Fruit fly (Drosophila melanogaster) whole organism, embryonic: ENCODE results near the gene CG17376.

Experiments used
- Ada2b ChIP-seq: fragments of 200-800 bp; sonication (Bioruptor generic); IDR thresholded peaks from 2 replicates; pipeline ENCODE4 v1.3.6; 2022; ENCODE audit warnings: missing biosample characterization, missing genetic modification characterization
- Antp ChIP-seq: fragments of 200-800 bp; sonication (Bioruptor generic); optimal IDR thresholded peaks from 3 replicates; lab custom pipeline; 2016; ENCODE audit warnings: missing biosample characterization, missing genetic modification characterization
- Atf-2 ChIP-seq: fragments of 200-800 bp; sonication (Bioruptor generic); optimal IDR thresholded peaks from 2 replicates; lab custom pipeline; 2016; ENCODE audit warnings: missing biosample characterization, missing genetic modification characterization
- CG10979 ChIP-seq: fragments of 200-800 bp; sonication (Bioruptor generic); optimal IDR thresholded peaks from 2 replicates; lab custom pipeline; 2018; ENCODE audit warnings: missing biosample characterization, mild to moderate bottlenecking, missing genetic modification characterization, moderate library complexity
- CG11560 ChIP-seq: fragments of 200-800 bp; sonication (Bioruptor generic); IDR thresholded peaks from 3 replicates; pipeline ENCODE4 v1.3.6; 2022; ENCODE audit warnings: missing biosample characterization, missing genetic modification characterization
- CG14014 ChIP-seq: fragments of 200-800 bp; sonication (Bioruptor generic); IDR thresholded peaks from 2 replicates; pipeline ENCODE4 v1.3.6; 2022; ENCODE audit warnings: missing biosample characterization, missing genetic modification characterization
- CG14667 ChIP-seq: fragments of 200-800 bp; sonication (Bioruptor generic); IDR thresholded peaks from 2 replicates; pipeline ENCODE4 v1.3.6; 2022; ENCODE audit warnings: missing biosample characterization, missing genetic modification characterization
- CG15601 ChIP-seq: fragments of 200-800 bp; sonication (Bioruptor generic); optimal IDR thresholded peaks from 3 replicates; lab custom pipeline; 2019; ENCODE audit warnings: missing biosample characterization, mild to moderate bottlenecking, missing genetic modification characterization, moderate library complexity
- CG16813 ChIP-seq: fragments of 200-800 bp; sonication (Bioruptor generic); IDR thresholded peaks from 3 replicates; pipeline ENCODE4 v1.3.6; 2022; ENCODE audit warnings: missing biosample characterization, missing genetic modification characterization; ENCODE audit not compliant: partially characterized antibody
- CG17359 ChIP-seq: fragments of 200-800 bp; sonication (Bioruptor generic); optimal IDR thresholded peaks from 3 replicates; lab custom pipeline; 2018; ENCODE audit warnings: missing biosample characterization, mild to moderate bottlenecking, missing genetic modification characterization, moderate library complexity
- CG17829 ChIP-seq: fragments of 200-800 bp; optimal IDR thresholded peaks from 2 replicates; lab custom pipeline; 2019; ENCODE audit warnings: missing biosample characterization, mild to moderate bottlenecking, missing genetic modification characterization, moderate library complexity
- CG18011 ChIP-seq: fragments of 200-800 bp; sonication (Bioruptor generic); optimal IDR thresholded peaks from 2 replicates; lab custom pipeline; 2017; ENCODE audit warnings: missing biosample characterization, missing genetic modification characterization, mild to moderate bottlenecking, moderate library complexity, missing genotype
- CG30431 ChIP-seq: fragments of 200-800 bp; sonication (Bioruptor generic); optimal IDR thresholded peaks from 2 replicates; lab custom pipeline; 2017; ENCODE audit warnings: missing biosample characterization, missing genetic modification characterization
- CG31441 ChIP-seq: fragments of 200-800 bp; sonication (Bioruptor generic); IDR thresholded peaks from 2 replicates; pipeline ENCODE4 v1.3.6; 2022; ENCODE audit warnings: missing biosample characterization, missing genetic modification characterization
- CG43689 ChIP-seq: fragments of 200-800 bp; sonication (Bioruptor generic); IDR thresholded peaks from 2 replicates; pipeline ENCODE4 v1.3.6; 2022; ENCODE audit warnings: missing biosample characterization, missing genetic modification characterization
- CG4424 ChIP-seq: fragments of 200-800 bp; sonication (Bioruptor generic); optimal IDR thresholded peaks from 3 replicates; lab custom pipeline; 2016; ENCODE audit warnings: missing biosample characterization, missing genetic modification characterization
- CG5245 ChIP-seq: fragments of 200-800 bp; sonication (Bioruptor generic); optimal IDR thresholded peaks from 3 replicates; lab custom pipeline; 2016; ENCODE audit warnings: missing biosample characterization, missing genetic modification characterization
- CG5953 ChIP-seq: fragments of 200-800 bp; sonication (Bioruptor generic); IDR thresholded peaks from 2 replicates; pipeline ENCODE4 v1.3.6; 2022; ENCODE audit warnings: missing biosample characterization, missing genetic modification characterization
- CG9876 ChIP-seq: fragments of 200-800 bp; sonication (Bioruptor generic); optimal IDR thresholded peaks from 2 replicates; lab custom pipeline; 2016; ENCODE audit warnings: missing biosample characterization, missing genetic modification characterization
- D ChIP-seq, 2 experiments: fragments of 200-800 bp in 1 of 2; fragments of >200 bp in 1 of 2; sonication (Bioruptor generic) in 1 of 2; optimal IDR thresholded peaks; 2 replicates in 1 of 2; 3 replicates in 1 of 2; lab custom pipeline; 2017; ENCODE audit warnings: mild to moderate bottlenecking in 1 of 2, missing biosample characterization in 1 of 2, missing genetic modification characterization in 1 of 2, missing genetic modification reagents in 1 of 2
- Deaf1 ChIP-seq: fragments of 200-800 bp; optimal IDR thresholded peaks from 3 replicates; lab custom pipeline; 2019; ENCODE audit warnings: missing biosample characterization, mild to moderate bottlenecking, missing genetic modification characterization, moderate library complexity
- Fer2 ChIP-seq: fragments of 200-800 bp; sonication (Bioruptor generic); optimal IDR thresholded peaks from 2 replicates; lab custom pipeline; 2018; ENCODE audit warnings: missing biosample characterization, mild to moderate bottlenecking, missing genetic modification characterization, moderate library complexity
- Med ChIP-seq: fragments of 200-800 bp; sonication (Bioruptor generic); peaks from one replicate; lab custom pipeline; 2016; ENCODE audit warnings: missing biosample characterization, missing genetic modification characterization, mild to moderate bottlenecking, inconsistent platforms, moderate library complexity
- Meics ChIP-seq: fragments of 200-800 bp; sonication (Bioruptor generic); optimal IDR thresholded peaks from 2 replicates; lab custom pipeline; 2017; ENCODE audit warnings: missing biosample characterization, mild to moderate bottlenecking, missing genetic modification characterization
- Myb ChIP-seq: fragments of 200-800 bp; sonication (Bioruptor generic); optimal IDR thresholded peaks from 2 replicates; lab custom pipeline; 2016; ENCODE audit warnings: missing biosample characterization, missing genetic modification characterization
- Nf-YA ChIP-seq: fragments of 200-800 bp; sonication (Bioruptor generic); IDR thresholded peaks from 2 replicates; pipeline ENCODE4 v1.3.6; 2022; ENCODE audit warnings: missing biosample characterization, missing genetic modification characterization
- Nf-YB ChIP-seq: fragments of 200-800 bp; sonication (Bioruptor generic); optimal IDR thresholded peaks from 3 replicates; lab custom pipeline; 2019; ENCODE audit warnings: missing biosample characterization, mild to moderate bottlenecking, missing genetic modification characterization, moderate library complexity
- Opbp ChIP-seq: fragments of 200-800 bp; sonication (Bioruptor generic); IDR thresholded peaks from 3 replicates; pipeline ENCODE4 v1.3.6; 2022; ENCODE audit warnings: missing biosample characterization, missing genetic modification characterization; ENCODE audit not compliant: partially characterized antibody
- Scr ChIP-seq: fragments of 200-800 bp; sonication (Bioruptor generic); IDR thresholded peaks from 2 replicates; pipeline ENCODE4 v1.3.6; 2022; ENCODE audit warnings: missing biosample characterization, missing genetic modification characterization; ENCODE audit not compliant: partially characterized antibody
- Trl ChIP-seq, 3 experiments: fragments of >200 bp in 2 of 3; fragments of 200-800 bp in 1 of 3; sonication (Bioruptor generic) in 1 of 3; optimal IDR thresholded peaks; 2 replicates in 1 of 3; 3 replicates in 2 of 3; lab custom pipeline; 2016 to 2017; ENCODE audit warnings: missing biosample characterization in 1 of 3, missing genetic modification characterization in 1 of 3
- amos ChIP-seq: fragments of 200-800 bp; sonication (Bioruptor generic); IDR thresholded peaks from 2 replicates; pipeline ENCODE4 v1.3.6; 2022; ENCODE audit warnings: missing biosample characterization, missing genetic modification characterization; ENCODE audit not compliant: partially characterized antibody
- bsh ChIP-seq, 2 experiments: fragments of 200-800 bp; sonication (Bioruptor generic); optimal IDR thresholded peaks; 2 replicates each; lab custom pipeline; 2017 to 2018; ENCODE audit warnings: mild to moderate bottlenecking in 2 of 2, missing biosample characterization in 2 of 2, missing genetic modification characterization in 2 of 2, moderate library complexity in 1 of 2
- cato ChIP-seq: fragments of 200-800 bp; sonication (Bioruptor generic); optimal IDR thresholded peaks from 2 replicates; lab custom pipeline; 2016; ENCODE audit warnings: missing biosample characterization, missing genetic modification characterization, borderline replicate concordance
- chn ChIP-seq: fragments of 200-800 bp; sonication (Bioruptor generic); optimal IDR thresholded peaks from 2 replicates; lab custom pipeline; 2016; ENCODE audit warnings: missing biosample characterization, missing genetic modification characterization
- croc ChIP-seq: fragments of 200-800 bp; sonication (Bioruptor generic); conservative IDR thresholded peaks from 3 replicates; pipeline ENCODE4 v1.3.6; 2022; ENCODE audit warnings: missing biosample characterization, missing genetic modification characterization
- da ChIP-seq: fragments of 200-800 bp; sonication (Bioruptor generic); optimal IDR thresholded peaks from 2 replicates; lab custom pipeline; 2016; ENCODE audit warnings: missing biosample characterization, missing genetic modification characterization
- dimm ChIP-seq: fragments of 200-800 bp; sonication (Bioruptor generic); IDR thresholded peaks from 2 replicates; pipeline ENCODE4 v1.3.6; 2022; ENCODE audit warnings: missing biosample characterization, missing genetic modification characterization
- dmrt99B ChIP-seq: fragments of 200-800 bp; sonication (Bioruptor generic); optimal IDR thresholded peaks from 2 replicates; lab custom pipeline; 2018; ENCODE audit warnings: missing biosample characterization, mild to moderate bottlenecking, missing genetic modification characterization, moderate library complexity
- en ChIP-seq: fragments of 200-800 bp; sonication (Bioruptor generic); optimal IDR thresholded peaks from 2 replicates; lab custom pipeline; 2016; ENCODE audit warnings: missing biosample characterization, missing genetic modification characterization
- gfzf ChIP-seq: fragments of 200-800 bp; sonication (Bioruptor generic); optimal IDR thresholded peaks from 2 replicates; lab custom pipeline; 2016; ENCODE audit warnings: missing biosample characterization, mild to moderate bottlenecking, missing genetic modification characterization, moderate library complexity
- lov ChIP-seq, 2 experiments: fragments of 200-800 bp in 1 of 2; fragments of >200 bp in 1 of 2; sonication (Bioruptor generic) in 1 of 2; IDR thresholded peaks in 1 of 2; optimal IDR thresholded peaks in 1 of 2; 2 replicates in 1 of 2; 3 replicates in 1 of 2; pipeline versions ENCODE4 v1.3.6 to Lab custom; 2017 to 2022; ENCODE audit warnings: missing biosample characterization in 1 of 2, missing genetic modification characterization in 1 of 2
- mam ChIP-seq: fragments of 200-800 bp; sonication (Bioruptor generic); optimal IDR thresholded peaks from 3 replicates; lab custom pipeline; 2016; ENCODE audit warnings: missing biosample characterization, missing genetic modification characterization
- p53 ChIP-seq: fragments of 200-800 bp; sonication (Bioruptor generic); optimal IDR thresholded peaks from 2 replicates; lab custom pipeline; 2016; ENCODE audit warnings: missing biosample characterization, missing genetic modification characterization
- psq ChIP-seq: fragments of 200-800 bp; sonication (Bioruptor generic); optimal IDR thresholded peaks from 2 replicates; lab custom pipeline; 2017; ENCODE audit warnings: missing biosample characterization, missing genetic modification characterization
- ranshi ChIP-seq: fragments of 200-800 bp; sonication (Bioruptor generic); IDR thresholded peaks from 2 replicates; pipeline ENCODE4 v1.3.6; 2022; ENCODE audit warnings: missing biosample characterization, missing genetic modification characterization
- sens-2 ChIP-seq: fragments of 200-800 bp; sonication (Bioruptor generic); IDR thresholded peaks from 2 replicates; pipeline ENCODE4 v1.3.6; 2022; ENCODE audit warnings: missing biosample characterization, missing genetic modification characterization
- slou ChIP-seq: fragments of 200-800 bp; sonication (Bioruptor generic); optimal IDR thresholded peaks from 3 replicates; lab custom pipeline; 2016; ENCODE audit warnings: missing biosample characterization, missing genetic modification characterization
- tin ChIP-seq: fragments of 200-800 bp; sonication (Bioruptor generic); optimal IDR thresholded peaks from 3 replicates; lab custom pipeline; 2016; ENCODE audit warnings: missing biosample characterization, missing genetic modification characterization
- wek ChIP-seq: fragments of 200-800 bp; sonication (Bioruptor generic); optimal IDR thresholded peaks from 3 replicates; lab custom pipeline; 2018; ENCODE audit warnings: missing biosample characterization, mild to moderate bottlenecking, missing genetic modification characterization, moderate library complexity

The CG17376 gene

dm6 chr2L:6787973-6788368, 12.7 kb downstream of the CG17376 start (continued):
- peak; percentile 35 for TF ChIP-seq Meics
- no peak for TF ChIP-seq Nf-YA (GFP tag; lab: Robert Waterston, UW)
- peak; percentile 19 for TF ChIP-seq Nf-YB
- TF ChIP-seq CG5245 (GFP tag; lab: Kevin White, UChicago), result no peak
- no peak for TF ChIP-seq Fer2 (tag; lab: Kevin White, UChicago)
- TF ChIP-seq slou (GFP tag; lab: Kevin White, UChicago), result peak; percentile 15
- TF ChIP-seq CG43689 (GFP tag; lab: Robert Waterston, UW), result no peak
- peak; percentile 55; the same call in 1 of the 2 replicates for TF ChIP-seq CG5953 (GFP tag; lab: Robert Waterston, UW)
- TF ChIP-seq CG30431 (GFP tag; lab: Kevin White, UChicago), result peak; percentile 46
- peak; percentile 37 for TF ChIP-seq da
- TF ChIP-seq CG14014 (GFP tag; lab: Robert Waterston, UW), result peak; percentile 67
- TF ChIP-seq bsh (GFP tag; optimal IDR thresholded peaks at IDR 0.05; lab: Kevin White, UChicago), result peak in 1 of 2 experiments; percentile 88
- peak; percentile 71 for TF ChIP-seq Deaf1 (tag; lab: Kevin White, UChicago)
- TF ChIP-seq Atf-2 (GFP tag; lab: Kevin White, UChicago), result peak; percentile 55
- TF ChIP-seq psq (GFP tag; lab: Kevin White, UChicago), result no peak
- TF ChIP-seq Opbp, result no peak
- peak; percentile 83 for TF ChIP-seq CG10979 (tag; lab: Kevin White, UChicago)
- TF ChIP-seq Med (GFP tag; lab: Kevin White, UChicago), result peak; percentile 90
- no peak for TF ChIP-seq D (optimal IDR thresholded peaks at IDR 0.05; lab: Kevin White, UChicago)
- TF ChIP-seq D (GFP tag; optimal IDR thresholded peaks at IDR 0.05; lab: Kevin White, UChicago), result peak; percentile 64
- TF ChIP-seq lov (optimal IDR thresholded peaks at IDR 0.05; lab: Kevin White, UChicago), result no peak
- 0 out of 3 replicates have a peak, but pooled peaks have one; percentile 59 for TF ChIP-seq lov (GFP tag; IDR thresholded peaks at IDR 0.05; lab: Robert Waterston, UW)
- TF ChIP-seq ranshi, result peak; percentile 49; the same call in 1 of the 2 replicates
- peak; percentile 43 for TF ChIP-seq en
- TF ChIP-seq sens-2 (GFP tag; lab: Robert Waterston, UW), result peak; percentile 15; the same call in 1 of the 2 replicates
- no peak for TF ChIP-seq Scr (GFP tag; lab: Robert Waterston, UW)
- peak; percentile 56 for TF ChIP-seq Antp (GFP tag; lab: Kevin White, UChicago)
- peak; percentile 12 for TF ChIP-seq p53 (GFP tag; lab: Kevin White, UChicago)
- TF ChIP-seq CG16813, result no peak
- TF ChIP-seq cato (GFP tag; lab: Kevin White, UChicago), result peak; percentile 2
- peak; percentile 54 for TF ChIP-seq CG4424 (GFP tag; lab: Kevin White, UChicago)
- no peak for TF ChIP-seq CG14667 (GFP tag; lab: Robert Waterston, UW)
- TF ChIP-seq tin (GFP tag; lab: Kevin White, UChicago), result peak; percentile 46
- TF ChIP-seq wek, result peak; percentile 24
- no peak for TF ChIP-seq chn (GFP tag; lab: Kevin White, UChicago)
- peak; percentile 20 for TF ChIP-seq Myb (GFP tag; lab: Kevin White, UChicago)
- peak; percentile 42; the same call in 2 of the 3 replicates for TF ChIP-seq croc (GFP tag; lab: Robert Waterston, UW)
- TF ChIP-seq CG15601 (tag; lab: Kevin White, UChicago), result peak; percentile 47
- no peak for TF ChIP-seq amos (GFP tag; lab: Robert Waterston, UW)
- no peak for TF ChIP-seq dimm
- peak; percentile 4 for TF ChIP-seq CG9876 (GFP tag; lab: Kevin White, UChicago)
- TF ChIP-seq CG18011 (GFP tag; lab: Kevin White, UChicago), result no peak
- TF ChIP-seq CG17359 (tag; lab: Kevin White, UChicago), result peak; percentile 68
- TF ChIP-seq dmrt99B (tag; lab: Kevin White, UChicago), result peak; percentile 74
- TF ChIP-seq CG17829 (tag; lab: Kevin White, UChicago), result peak; percentile 45
- TF ChIP-seq Trl (optimal IDR thresholded peaks at IDR 0.05; lab: Kevin White, UChicago), result no peak
- peak; percentile 42 for TF ChIP-seq Trl (GFP tag; optimal IDR thresholded peaks at IDR 0.05; lab: Kevin White, UChicago)
- TF ChIP-seq gfzf (GFP tag; lab: Kevin White, UChicago), result no peak
- peak; percentile 67 for TF ChIP-seq CG31441 (GFP tag; lab: Robert Waterston, UW)
- TF ChIP-seq CG11560 (tag; lab: Robert Waterston, UW), result peak; percentile 5; the same call in 1 of the 3 replicates
- peak; percentile 51; the same call in 1 of the 2 replicates for TF ChIP-seq Ada2b
- peak; percentile 25 for TF ChIP-seq mam (GFP tag; lab: Kevin White, UChicago)
